Worm (Caenorhabditis elegans): ENCODE results near the gene scav-4.

scav-4 gene

ce11 chrX:12978569-12978968 is 3.0 kb upstream of the scav-4 start:
- TF ChIP-seq ets-5 (GFP tag; IDR thresholded peaks at IDR 0.05) (no peak), lir-3 (tag; optimal IDR thresholded peaks at IDR 0.05; ENCODE audit: poor library complexity) (no peak), snpc-4 (tag; optimal IDR thresholded peaks at IDR 0.05) (no peak), irx-1 (tag; optimal IDR thresholded peaks at IDR 0.05) (no peak), pqm-1 (tag; optimal IDR thresholded peaks at IDR 0.05) (no peak), mdl-1 (tag; optimal IDR thresholded peaks at IDR 0.05) (no peak)

DNA sequence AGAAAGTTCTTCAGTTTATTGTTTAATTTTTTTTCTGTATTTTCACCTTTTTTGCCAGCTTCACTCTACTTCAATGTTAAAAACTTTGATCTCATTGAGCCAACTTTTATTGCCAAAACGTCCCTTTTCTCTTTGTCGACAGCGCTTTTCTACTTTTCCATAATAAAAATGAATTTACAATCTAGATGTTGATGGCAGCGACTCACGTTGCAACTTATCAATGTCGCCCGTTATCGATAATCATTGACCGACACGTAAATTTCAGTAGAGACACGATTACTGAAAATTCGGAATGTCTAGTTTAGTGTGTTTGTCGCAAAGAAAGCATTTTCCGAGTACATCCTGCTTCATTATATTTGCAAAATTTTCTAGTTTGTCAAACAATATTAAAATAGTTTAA is 1.8 kb upstream of the scav-4 start:
- peak; percentile 46 for TF ChIP-seq elt-2 (tag; optimal IDR thresholded peaks at IDR 0.05)
- TF ChIP-seq hlh-4 (tag; optimal IDR thresholded peaks at IDR 0.05) = no peak
- TF ChIP-seq nhr-20 (tag; optimal IDR thresholded peaks at IDR 0.05) = peak; percentile 8

- TF ChIP-seq lin-15B (tag; optimal IDR thresholded peaks at IDR 0.05) (no peak), elt-2 (tag; optimal IDR thresholded peaks at IDR 0.05) (peak; percentile 11)
Observed at ce11 chrX:12982725-12983124, 1.1 kb downstream of the scav-4 start.

ce11 chrX:12987119-12987518 is 5.5 kb downstream of the scav-4 start, which contains the start of gene mff-1:
Gene mff-1 (minus strand): TSS chrX:12987219.
- TF ChIP-seq dpl-1 (GFP tag; optimal IDR thresholded peaks at IDR 0.05) = no peak
- peak; percentile 6 for TF ChIP-seq nhr-71 (tag; optimal IDR thresholded peaks at IDR 0.05)
- no peak for TF ChIP-seq unc-98 (GFP tag; IDR thresholded peaks at IDR 0.05)
- TF ChIP-seq zip-4 (GFP tag; optimal IDR thresholded peaks at IDR 0.05) = no peak
- peak; percentile 17 for TF ChIP-seq nhr-85 (tag)
- TF ChIP-seq jun-1 (tag; optimal IDR thresholded peaks at IDR 0.05) = no peak

DNA sequence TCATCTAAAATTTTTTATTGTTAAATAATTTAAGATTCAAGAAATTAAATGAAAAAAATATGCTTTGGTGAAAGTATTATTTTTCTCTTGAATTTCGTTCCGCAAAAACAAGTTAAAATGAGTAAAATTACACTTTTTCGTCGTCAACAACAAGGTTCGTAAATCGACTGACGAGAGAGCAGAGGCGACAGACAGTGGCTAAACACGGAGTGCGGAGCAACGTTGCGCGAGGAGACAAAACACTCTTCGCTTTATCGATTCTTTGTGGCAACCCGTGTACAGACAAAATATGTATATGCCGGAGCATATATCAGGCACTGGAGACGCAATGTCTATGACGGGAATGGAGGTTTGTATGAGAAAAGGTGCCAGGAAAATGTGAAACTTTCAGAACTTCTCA is 7.6 kb downstream of the scav-4 start, which contains the start of gene F11C1.7:
TSS of gene F11C1.7 (plus strand) at position 140 of the 400 bp plus-strand sequence.
- TF ChIP-seq nhr-71 (tag; optimal IDR thresholded peaks at IDR 0.05) (peak; percentile 45), lsy-2 (tag; optimal IDR thresholded peaks at IDR 0.05) (peak; percentile 4 to 48), lin-35 (GFP tag; optimal IDR thresholded peaks at IDR 0.05) (peak in 1 of 2 experiments; percentile 46), nhr-85 (tag) (no peak), isw-1 (GFP tag; IDR thresholded peaks at IDR 0.05) (no peak), tlp-1 (tag; optimal IDR thresholded peaks at IDR 0.05) (no peak), swsn-7 (tag; optimal IDR thresholded peaks at IDR 0.05) (peak; percentile 3), nhr-20 (tag; optimal IDR thresholded peaks at IDR 0.05) (peak; percentile 3), mep-1 (tag; optimal IDR thresholded peaks at IDR 0.05) (peak; percentile 36), ceh-82 (tag; optimal IDR thresholded peaks at IDR 0.05) (peak in 1 of 3 experiments; percentile 7), nhr-47 (tag; optimal IDR thresholded peaks at IDR 0.05) (peak; percentile 21), ceh-90 (tag; optimal IDR thresholded peaks at IDR 0.05) (no peak), lin-14 (GFP tag; optimal IDR thresholded peaks at IDR 0.05) (peak; percentile 35), snu-23 (GFP tag; optimal IDR thresholded peaks at IDR 0.05) (peak; percentile 10), rnt-1 (tag; optimal IDR thresholded peaks at IDR 0.05) (peak; percentile 12), elt-2 (tag; optimal IDR thresholded peaks at IDR 0.05) (no peak), efl-1 (optimal IDR thresholded peaks at IDR 0.05) (peak in 1 of 2 experiments; percentile 37), efl-1 (GFP tag; optimal IDR thresholded peaks at IDR 0.05 in 1 of 2) (no peak), xbp-1 (tag; optimal IDR thresholded peaks at IDR 0.05) (peak; percentile 0)

Measured in whole organism, L1 larva.